Fruit fly (Drosophila melanogaster): ENCODE results near the gene gny.

The gny gene

DNA sequence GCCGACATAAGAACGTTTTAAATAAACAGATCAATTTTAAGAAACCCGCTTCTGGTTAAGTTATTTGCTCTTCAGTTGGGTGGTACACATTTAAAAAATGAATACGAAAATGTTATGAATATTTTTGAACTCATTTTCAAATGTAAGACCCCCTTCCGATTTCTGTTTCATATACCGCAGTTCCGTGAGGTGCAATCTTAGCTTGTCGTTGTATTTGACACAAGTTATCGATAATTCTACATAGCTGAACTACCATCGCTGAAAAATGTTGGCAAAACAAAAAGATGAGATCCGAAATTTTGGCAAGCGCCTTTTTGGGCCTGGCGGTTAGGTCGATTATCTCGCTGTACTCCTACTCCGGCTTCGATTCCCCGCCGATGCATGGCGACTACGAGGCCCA is at the start of gene gny:
Gene gny, plus strand, starts transcription at position 239 of the 400 bp plus-strand sequence.
- TF ChIP-seq ken (GFP tag; IDR thresholded peaks at IDR 0.05) (no peak), Lpt (GFP tag; optimal IDR thresholded peaks at IDR 0.05) (no peak), cwo (GFP tag; optimal IDR thresholded peaks at IDR 0.05) (no peak), Asciz (GFP tag; optimal IDR thresholded peaks at IDR 0.05) (no peak), CG14014 (GFP tag; IDR thresholded peaks at IDR 0.05) (no peak), phol (tag; optimal IDR thresholded peaks at IDR 0.05) (peak; percentile 9), MBD-R2 (GFP tag; IDR thresholded peaks at IDR 0.05) (peak; percentile 88), HLH4C (GFP tag; IDR thresholded peaks at IDR 0.05; ENCODE audit: partially characterized antibody) (peak; percentile 49; the same call in 2 of the 3 replicates), inv (GFP tag; IDR thresholded peaks at IDR 0.05; ENCODE audit: partially characterized antibody) (no peak), CG2116 (GFP tag; optimal IDR thresholded peaks at IDR 0.05) (peak; percentile 35), nerfin-1 (tag; optimal IDR thresholded peaks at IDR 0.05) (no peak), BtbVII (GFP tag; optimal IDR thresholded peaks at IDR 0.05) (no peak), Ravus (GFP tag; IDR thresholded peaks at IDR 0.05) (no peak), sens (GFP tag) (no peak), CG13123 (GFP tag; optimal IDR thresholded peaks at IDR 0.05) (no peak), Ets97D (GFP tag; optimal IDR thresholded peaks at IDR 0.05) (peak; percentile 26), otp (GFP tag; IDR thresholded peaks at IDR 0.05) (no peak), CG16779 (GFP tag; IDR thresholded peaks at IDR 0.05) (no peak), Deaf1 (tag; optimal IDR thresholded peaks at IDR 0.05) (no peak), usp (GFP tag; optimal IDR thresholded peaks at IDR 0.05) (no peak), mirr (GFP tag; optimal IDR thresholded peaks at IDR 0.05) (no peak), HmgD (GFP tag; optimal IDR thresholded peaks at IDR 0.05) (peak; percentile 39), vfl (GFP tag; optimal IDR thresholded peaks at IDR 0.05) (no peak), bab2 (GFP tag; optimal IDR thresholded peaks at IDR 0.05) (no peak), vvl (GFP tag; IDR thresholded peaks at IDR 0.05) (no peak), zfh2 (GFP tag; optimal IDR thresholded peaks at IDR 0.05) (no peak), tgo (GFP tag; IDR thresholded peaks at IDR 0.05) (no peak), CG16813 (GFP tag; IDR thresholded peaks at IDR 0.05; ENCODE audit: partially characterized antibody) (peak; percentile 39; the same call in 2 of the 3 replicates), NK7.1 (GFP tag; optimal IDR thresholded peaks at IDR 0.05) (no peak), slp2 (GFP tag; optimal IDR thresholded peaks at IDR 0.05) (no peak), bbx (GFP tag; IDR thresholded peaks at IDR 0.05; ENCODE audit: partially characterized antibody) (no peak), ap (GFP tag; IDR thresholded peaks at IDR 0.05) (no peak), Myb (GFP tag; optimal IDR thresholded peaks at IDR 0.05) (peak; percentile 82), sc (optimal IDR thresholded peaks at IDR 0.05) (no peak), sc (GFP tag; optimal IDR thresholded peaks at IDR 0.05) (no peak), CG8944 (GFP tag; optimal IDR thresholded peaks at IDR 0.05) (no peak), disco-r (GFP tag; optimal IDR thresholded peaks at IDR 0.05) (no peak), Scr (GFP tag; IDR thresholded peaks at IDR 0.05; ENCODE audit: partially characterized antibody) (peak; percentile 29), CG12659 (GFP tag; optimal IDR thresholded peaks at IDR 0.05) (no peak), chinmo (GFP tag; IDR thresholded peaks at IDR 0.05; ENCODE audit: partially characterized antibody) (0 out of 4 replicates have a peak, but pooled peaks have one; percentile 25), CoRest (tag; optimal IDR thresholded peaks at IDR 0.05) (peak; percentile 20), cg (GFP tag; optimal IDR thresholded peaks at IDR 0.05) (no peak), CG30431 (GFP tag; optimal IDR thresholded peaks at IDR 0.05) (no peak), CG8089 (GFP tag; optimal IDR thresholded peaks at IDR 0.05) (no peak), Meics (GFP tag; optimal IDR thresholded peaks at IDR 0.05) (no peak), tap (tag; optimal IDR thresholded peaks at IDR 0.05) (no peak), CG3407 (GFP tag; optimal IDR thresholded peaks at IDR 0.05) (no peak), gfzf (GFP tag; optimal IDR thresholded peaks at IDR 0.05) (peak; percentile 19), sisA (GFP tag; IDR thresholded peaks at IDR 0.05) (no peak), trem (tag; optimal IDR thresholded peaks at IDR 0.05) (peak; percentile 24), BEAF-32 (GFP tag; optimal IDR thresholded peaks at IDR 0.05) (peak; percentile 43), B-H1 (GFP tag; IDR thresholded peaks at IDR 0.05) (no peak)
